Fruit fly (Drosophila melanogaster) whole organism, embryonic: ENCODE data around the gene Alms1a.

Experiments
- CG17385 ChIP-seq: fragments of 200-800 bp; sonication (Bioruptor generic); optimal IDR thresholded peaks from 3 replicates; lab custom pipeline; 2018; ENCODE audit warnings: missing biosample characterization, mild to moderate bottlenecking, missing genetic modification characterization
- CG9932 ChIP-seq: fragments of 200-800 bp; sonication (Bioruptor generic); IDR thresholded peaks from 2 replicates; pipeline ENCODE4 v1.3.6; 2022; ENCODE audit warnings: missing biosample characterization, missing genetic modification characterization
- Fer2 ChIP-seq: fragments of 200-800 bp; sonication (Bioruptor generic); optimal IDR thresholded peaks from 2 replicates; lab custom pipeline; 2018; ENCODE audit warnings: missing biosample characterization, mild to moderate bottlenecking, missing genetic modification characterization, moderate library complexity
- tup ChIP-seq: fragments of 200-800 bp; sonication (Bioruptor generic); optimal IDR thresholded peaks from 2 replicates; lab custom pipeline; 2016; ENCODE audit warnings: missing biosample characterization, mild to moderate bottlenecking, missing genetic modification characterization, moderate library complexity

- TF ChIP-seq Fer2 (tag; lab: Kevin White, UChicago) (no peak), CG17385 (no peak), CG9932 (GFP tag; lab: Robert Waterston, UW) (no peak), tup (no peak)
Measured at dm6 chrX:4657896-4658295, 22.1 kb upstream of the Alms1a start.
